Fruit fly (Drosophila melanogaster) whole organism, prepupa: ENCODE results near the gene Cdc42.

Experiments used
- Blimp-1 ChIP-seq: fragments of 200-800 bp; sonication (Bioruptor generic); optimal IDR thresholded peaks from 3 replicates; lab custom pipeline; 2017; ENCODE audit warnings: missing biosample characterization, missing genetic modification characterization, mild to moderate bottlenecking, moderate library complexity, missing genetic modification reagents
- CG11294 ChIP-seq: fragments of 200-800 bp; sonication (Bioruptor generic); IDR thresholded peaks from 2 replicates; pipeline ENCODE4 v1.3.6; 2022; ENCODE audit warnings: missing biosample characterization, missing genetic modification characterization
- CG34406 ChIP-seq: fragments of 200-800 bp; sonication (Bioruptor generic); optimal IDR thresholded peaks from 3 replicates; lab custom pipeline; 2016; ENCODE audit warnings: missing biosample characterization, missing genetic modification characterization
- CG8319 ChIP-seq: fragments of 200-800 bp; sonication (Bioruptor generic); optimal IDR thresholded peaks from 3 replicates; lab custom pipeline; 2016; ENCODE audit warnings: missing biosample characterization, missing genetic modification characterization
- CG8632 ChIP-seq: fragments of 200-800 bp; sonication (Bioruptor generic); optimal IDR thresholded peaks from 3 replicates; lab custom pipeline; 2016; ENCODE audit warnings: missing biosample characterization, missing genetic modification characterization
- Eip78C ChIP-seq: fragments of 200-800 bp; sonication (Bioruptor generic); peaks from one replicate; lab custom pipeline; 2016; ENCODE audit warnings: missing biosample characterization, missing genetic modification characterization
- Smox ChIP-seq: fragments of 200-800 bp; sonication (Bioruptor generic); optimal IDR thresholded peaks from 3 replicates; lab custom pipeline; 2016; ENCODE audit warnings: missing biosample characterization, missing genetic modification characterization
- Sox14 ChIP-seq: fragments of 200-800 bp; sonication (Bioruptor generic); optimal IDR thresholded peaks from 3 replicates; lab custom pipeline; 2016; ENCODE audit warnings: missing biosample characterization, missing genetic modification characterization
- dac ChIP-seq: fragments of 200-800 bp; sonication (Bioruptor generic); optimal IDR thresholded peaks from 2 replicates; lab custom pipeline; 2017; ENCODE audit warnings: missing biosample characterization, mild to moderate bottlenecking, missing genetic modification characterization
- dsx ChIP-seq: fragments of 200-800 bp; optimal IDR thresholded peaks from 3 replicates; lab custom pipeline; 2019; ENCODE audit warnings: missing biosample characterization, mild to moderate bottlenecking, missing genetic modification characterization, moderate library complexity; ENCODE audit not compliant: poor library complexity, severe bottlenecking
- fkh ChIP-seq: fragments of 200-800 bp; sonication (Bioruptor generic); optimal IDR thresholded peaks from 3 replicates; lab custom pipeline; 2017; ENCODE audit warnings: missing biosample characterization, mild to moderate bottlenecking, missing genetic modification characterization, moderate library complexity
- salr ChIP-seq, 2 experiments: fragments of 200-800 bp; sonication (Bioruptor generic); optimal IDR thresholded peaks; 3 replicates each; lab custom pipeline; 2016 to 2018; ENCODE audit warnings: missing biosample characterization in 2 of 2, missing genetic modification characterization in 2 of 2, mild to moderate bottlenecking in 1 of 2
- vri ChIP-seq: fragments of 200-800 bp; sonication (Bioruptor generic); optimal IDR thresholded peaks from 3 replicates; lab custom pipeline; 2016; ENCODE audit warnings: missing biosample characterization, mild to moderate bottlenecking, missing genetic modification characterization

dm6 chrX:19692951-19693698, 3.8 kb upstream of the Cdc42 start, which contains the start of gene Mer:
- TF ChIP-seq CG8632 (GFP tag; lab: Kevin White, UChicago) (peak; percentile 80), fkh (GFP tag; lab: Kevin White, UChicago) (no peak), dac (GFP tag; lab: Kevin White, UChicago) (peak; percentile 79), vri (GFP tag; lab: Kevin White, UChicago) (no peak), CG8319 (GFP tag; lab: Kevin White, UChicago) (peak; percentile 69), Eip78C (GFP tag; lab: Kevin White, UChicago) (peak; percentile 94), Blimp-1 (peak; percentile 67), Smox (GFP tag; lab: Kevin White, UChicago) (peak; percentile 80), CG34406 (peak; percentile 78), CG11294 (GFP tag; lab: Robert Waterston, UW) (peak; percentile 72), salr (GFP tag; optimal IDR thresholded peaks at IDR 0.05; lab: Kevin White, UChicago) (peak in 1 of 2 experiments; percentile 72), dsx (peak; percentile 78), Sox14 (GFP tag; lab: Kevin White, UChicago) (peak; percentile 88)
